Worm (Caenorhabditis elegans): ENCODE data around the gene F08D12.3.

ce11 chrII:2805566-2805965 lies 26.2 kb downstream of the F08D12.3 start:
- TF ChIP-seq ama-1 (optimal IDR thresholded peaks at IDR 0.05) = no peak
- no peak for TF ChIP-seq ama-1 (GFP tag; optimal IDR thresholded peaks at IDR 0.05)
- no peak for TF ChIP-seq fkh-3 (tag; optimal IDR thresholded peaks at IDR 0.05)
- no peak for TF ChIP-seq Y56A3A.18 (GFP tag; IDR thresholded peaks at IDR 0.05)
- TF ChIP-seq mcd-1 (GFP tag; IDR thresholded peaks at IDR 0.05) = no peak
- no peak for TF ChIP-seq madf-3 (GFP tag; IDR thresholded peaks at IDR 0.05)
- TF ChIP-seq D2030.7 (GFP tag; IDR thresholded peaks at IDR 0.05) = no peak
- no peak for TF ChIP-seq nfya-1 (tag; optimal IDR thresholded peaks at IDR 0.05; ENCODE audit: borderline replicate concordance, insufficient read depth)
- no peak for TF ChIP-seq ets-4 (GFP tag; optimal IDR thresholded peaks at IDR 0.05)
- TF ChIP-seq rpc-1 (optimal IDR thresholded peaks at IDR 0.05) = no peak
- TF ChIP-seq rpc-1 (tag; optimal IDR thresholded peaks at IDR 0.05) = no peak
- no peak for TF ChIP-seq chd-7 (tag; optimal IDR thresholded peaks at IDR 0.05)

Data from whole organism, young adult.